Worm (Caenorhabditis elegans): Measurements from ENCODE around the gene rol-3.

ce11 chrV:8178279-8178678 lies 59.9 kb downstream of the rol-3 start:
- TF ChIP-seq fkh-10 (GFP tag; optimal IDR thresholded peaks at IDR 0.05) (no peak), lin-29 (GFP tag; IDR thresholded peaks at IDR 0.05) (no peak), nhr-77 (tag; optimal IDR thresholded peaks at IDR 0.05) (no peak), nhr-28 (tag; optimal IDR thresholded peaks at IDR 0.05) (no peak), aly-2 (tag; optimal IDR thresholded peaks at IDR 0.05) (no peak), lin-15B (tag; optimal IDR thresholded peaks at IDR 0.05) (no peak), ama-1 (optimal IDR thresholded peaks at IDR 0.05) (no peak), dmd-8 (GFP tag; IDR thresholded peaks at IDR 0.05) (no peak)

Measured in whole organism, L4 larva.